Fruit fly (Drosophila melanogaster): ENCODE data around the gene RecQ5.

The RecQ5 gene

DNA sequence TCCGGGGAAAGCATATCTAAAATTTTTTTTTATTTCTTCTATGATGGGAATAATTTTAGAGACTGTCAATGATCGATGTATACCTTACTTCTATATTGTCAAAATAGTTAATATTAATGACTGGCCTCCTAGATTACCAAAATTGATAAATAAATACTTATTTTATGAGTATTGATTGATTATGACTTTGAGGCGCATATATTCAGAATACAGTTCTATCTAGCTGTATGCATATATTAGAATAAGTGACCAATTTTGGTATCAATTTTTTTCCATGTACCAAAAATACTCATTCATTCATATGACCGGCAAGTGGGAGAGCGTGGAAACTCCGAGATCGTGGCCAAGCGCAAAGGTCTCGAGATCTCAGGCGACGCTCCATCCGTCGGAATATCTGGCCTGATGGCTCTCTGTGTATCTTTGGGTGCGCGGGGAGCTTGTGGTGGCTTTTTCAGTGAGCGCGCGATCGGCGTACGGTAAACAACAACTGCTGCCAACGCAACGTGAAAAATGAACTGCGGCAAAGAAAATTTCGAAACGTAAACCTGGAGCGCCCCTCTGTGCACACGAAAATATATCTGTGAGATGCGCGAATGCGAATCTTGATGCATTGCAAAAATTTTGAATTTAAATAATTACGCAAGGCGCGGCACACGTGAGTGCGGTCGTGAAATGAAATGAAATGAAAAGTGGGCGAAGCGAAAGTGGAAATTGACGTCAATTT, 40.7 kb upstream of the RecQ5 start, which contains the start of the genes CG43121 and ome:
TSS of gene CG43121 (minus strand) at position 51 of the 724 bp plus-strand sequence.
TSS of gene ome (plus strand) at position 453 of the 724 bp plus-strand sequence.
- TF ChIP-seq OdsH (GFP tag; optimal IDR thresholded peaks at IDR 0.05) (peak; percentile 28), dsf (GFP tag; optimal IDR thresholded peaks at IDR 0.05; ENCODE audit: borderline replicate concordance) (no peak), N (GFP tag; optimal IDR thresholded peaks at IDR 0.05) (no peak), Mio (GFP tag; optimal IDR thresholded peaks at IDR 0.05) (peak; percentile 22), tai (GFP tag; optimal IDR thresholded peaks at IDR 0.05) (no peak), dmrt93B (GFP tag; optimal IDR thresholded peaks at IDR 0.05) (no peak), Sp1 (GFP tag; optimal IDR thresholded peaks at IDR 0.05) (peak; percentile 12), Jra (GFP tag; optimal IDR thresholded peaks at IDR 0.05) (peak; percentile 58), sv (GFP tag; optimal IDR thresholded peaks at IDR 0.05) (no peak), woc (GFP tag; optimal IDR thresholded peaks at IDR 0.05) (no peak), CG9705 (GFP tag; optimal IDR thresholded peaks at IDR 0.05) (peak; percentile 23), sage (GFP tag; optimal IDR thresholded peaks at IDR 0.05) (no peak), lola (GFP tag; optimal IDR thresholded peaks at IDR 0.05) (no peak), Dfd (GFP tag; optimal IDR thresholded peaks at IDR 0.05) (no peak), fru (GFP tag; optimal IDR thresholded peaks at IDR 0.05) (peak; percentile 45), Hr83 (GFP tag; optimal IDR thresholded peaks at IDR 0.05; ENCODE audit: poor library complexity, severe bottlenecking) (peak; percentile 95), jim (GFP tag; optimal IDR thresholded peaks at IDR 0.05) (peak; percentile 30), pan (optimal IDR thresholded peaks at IDR 0.05) (no peak), usp (GFP tag; optimal IDR thresholded peaks at IDR 0.05) (no peak), Rel (GFP tag; optimal IDR thresholded peaks at IDR 0.05) (no peak), Rel (tag; optimal IDR thresholded peaks at IDR 0.05) (no peak), Hnf4 (GFP tag; optimal IDR thresholded peaks at IDR 0.05) (peak; percentile 48), Hr78 (GFP tag; optimal IDR thresholded peaks at IDR 0.05) (no peak), CG32264 (GFP tag; optimal IDR thresholded peaks at IDR 0.05) (no peak), ey (GFP tag; optimal IDR thresholded peaks at IDR 0.05) (peak; percentile 12), Myc (optimal IDR thresholded peaks at IDR 0.05) (no peak), brk (GFP tag; optimal IDR thresholded peaks at IDR 0.05) (no peak), psq (GFP tag; optimal IDR thresholded peaks at IDR 0.05) (peak; percentile 32), Abd-B (GFP tag; optimal IDR thresholded peaks at IDR 0.05) (no peak), HLH106 (tag; optimal IDR thresholded peaks at IDR 0.05) (peak; percentile 27), dl (GFP tag; optimal IDR thresholded peaks at IDR 0.05; ENCODE audit: insufficient read depth in 1 of 2, partially characterized antibody in 2 of 2) (no peak), foxo (GFP tag; optimal IDR thresholded peaks at IDR 0.05) (peak in 1 of 2 experiments; percentile 36), br (GFP tag; optimal IDR thresholded peaks at IDR 0.05) (peak; percentile 62), Vsx2 (GFP tag; optimal IDR thresholded peaks at IDR 0.05; ENCODE audit: partially characterized antibody) (no peak), CrebA (GFP tag; optimal IDR thresholded peaks at IDR 0.05; ENCODE audit: borderline replicate concordance) (no peak), rgr (GFP tag; optimal IDR thresholded peaks at IDR 0.05) (peak; percentile 59), h (GFP tag; optimal IDR thresholded peaks at IDR 0.05) (peak; percentile 57), Dif (GFP tag; optimal IDR thresholded peaks at IDR 0.05; ENCODE audit: partially characterized antibody) (no peak), GATAd (GFP tag; optimal IDR thresholded peaks at IDR 0.05) (no peak)

- TF ChIP-seq Hnf4 (GFP tag; optimal IDR thresholded peaks at IDR 0.05) (no peak), Dif (GFP tag; optimal IDR thresholded peaks at IDR 0.05; ENCODE audit: partially characterized antibody) (no peak), GATAd (GFP tag; optimal IDR thresholded peaks at IDR 0.05) (no peak), OdsH (GFP tag; optimal IDR thresholded peaks at IDR 0.05) (no peak), rgr (GFP tag; optimal IDR thresholded peaks at IDR 0.05) (peak; percentile 13), CG9705 (GFP tag; optimal IDR thresholded peaks at IDR 0.05) (no peak), br (GFP tag; optimal IDR thresholded peaks at IDR 0.05) (no peak), ey (GFP tag; optimal IDR thresholded peaks at IDR 0.05) (no peak), woc (GFP tag; optimal IDR thresholded peaks at IDR 0.05) (no peak), dsf (GFP tag; optimal IDR thresholded peaks at IDR 0.05; ENCODE audit: borderline replicate concordance) (no peak), dmrt93B (GFP tag; optimal IDR thresholded peaks at IDR 0.05) (no peak), sv (GFP tag; optimal IDR thresholded peaks at IDR 0.05) (no peak), Hr78 (GFP tag; optimal IDR thresholded peaks at IDR 0.05) (no peak), dl (GFP tag; optimal IDR thresholded peaks at IDR 0.05; ENCODE audit: insufficient read depth in 1 of 2, partially characterized antibody in 2 of 2) (no peak), jim (GFP tag; optimal IDR thresholded peaks at IDR 0.05) (no peak), sage (GFP tag; optimal IDR thresholded peaks at IDR 0.05) (no peak), brk (GFP tag; optimal IDR thresholded peaks at IDR 0.05) (no peak), psq (GFP tag; optimal IDR thresholded peaks at IDR 0.05) (no peak), CrebA (GFP tag; optimal IDR thresholded peaks at IDR 0.05; ENCODE audit: borderline replicate concordance) (no peak), tai (GFP tag; optimal IDR thresholded peaks at IDR 0.05) (peak; percentile 31), foxo (GFP tag; optimal IDR thresholded peaks at IDR 0.05) (peak in 1 of 2 experiments; percentile 29), fru (GFP tag; optimal IDR thresholded peaks at IDR 0.05) (peak; percentile 6), Myc (optimal IDR thresholded peaks at IDR 0.05) (no peak), Vsx2 (GFP tag; optimal IDR thresholded peaks at IDR 0.05; ENCODE audit: partially characterized antibody) (no peak), HLH106 (tag; optimal IDR thresholded peaks at IDR 0.05) (no peak), Sp1 (GFP tag; optimal IDR thresholded peaks at IDR 0.05) (no peak), Dfd (GFP tag; optimal IDR thresholded peaks at IDR 0.05) (no peak)
These were observed 39.7 kb upstream of the RecQ5 start for dm6 chr3L:14671546-14671945.

All from whole organism, wandering third instar larva.